Fruit fly (Drosophila melanogaster): ENCODE data around the gene Mnt.
A peak's percentile ranks its signal among the peaks of the same experiment; 100 is the strongest.

Gene Mnt

dm6 chrX:3737774-3738173, 66.2 kb downstream of the Mnt start:
- no peak for TF ChIP-seq tj (GFP tag; optimal IDR thresholded peaks at IDR 0.05)
- no peak for TF ChIP-seq cic (GFP tag; optimal IDR thresholded peaks at IDR 0.05)
- TF ChIP-seq ovo (GFP tag; optimal IDR thresholded peaks at IDR 0.05): no peak
- no peak for TF ChIP-seq CG1620 (GFP tag; optimal IDR thresholded peaks at IDR 0.05)
- no peak for TF ChIP-seq bab1 (GFP tag; optimal IDR thresholded peaks at IDR 0.05)
- TF ChIP-seq CG7101 (tag; optimal IDR thresholded peaks at IDR 0.05): no peak
- no peak for TF ChIP-seq CG12768 (GFP tag; optimal IDR thresholded peaks at IDR 0.05)

DNA sequence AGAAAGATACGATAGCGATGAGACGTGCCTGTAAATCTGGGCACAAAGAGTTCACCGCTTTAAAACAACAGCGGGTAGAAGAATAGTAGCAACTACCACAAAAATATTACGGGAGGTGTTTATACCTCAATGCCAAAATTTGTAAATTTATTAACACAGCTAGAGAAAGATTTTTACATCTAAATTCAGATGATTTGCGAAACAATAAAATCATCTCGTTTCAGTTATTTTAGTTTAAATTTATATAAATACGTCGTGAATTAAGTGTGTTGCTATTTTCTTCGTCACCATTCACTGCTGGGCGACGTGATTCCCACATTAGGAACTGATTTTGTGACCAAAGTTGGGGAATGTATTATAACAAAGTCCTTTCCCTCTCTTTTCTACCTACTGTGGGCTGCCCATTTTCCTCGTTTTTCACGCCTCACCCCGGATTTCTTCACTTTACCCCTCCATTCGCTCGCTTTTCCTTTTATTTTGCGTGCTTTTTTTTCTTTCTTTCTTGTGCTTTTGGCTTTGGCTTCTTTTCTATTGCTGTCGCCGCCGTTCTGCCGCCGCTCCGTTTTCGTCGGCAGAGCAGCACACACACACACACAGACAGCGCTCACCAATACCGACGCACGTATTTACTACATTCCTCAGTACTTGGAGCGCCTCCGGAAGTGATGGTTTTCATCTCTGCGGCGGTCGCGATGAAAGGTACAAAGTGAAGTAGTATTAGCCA, 67.7 kb downstream of the Mnt start:
- TF ChIP-seq Hr96 (GFP tag; optimal IDR thresholded peaks at IDR 0.05): no peak
- no peak for TF ChIP-seq CG7101 (tag; optimal IDR thresholded peaks at IDR 0.05)
- no peak for TF ChIP-seq CG1620 (GFP tag; optimal IDR thresholded peaks at IDR 0.05)
- TF ChIP-seq CG12768 (GFP tag; optimal IDR thresholded peaks at IDR 0.05): no peak
- TF ChIP-seq Crg-1 (GFP tag; optimal IDR thresholded peaks at IDR 0.05): no peak
- no peak for TF ChIP-seq CG33017 (tag; optimal IDR thresholded peaks at IDR 0.05)

DNA sequence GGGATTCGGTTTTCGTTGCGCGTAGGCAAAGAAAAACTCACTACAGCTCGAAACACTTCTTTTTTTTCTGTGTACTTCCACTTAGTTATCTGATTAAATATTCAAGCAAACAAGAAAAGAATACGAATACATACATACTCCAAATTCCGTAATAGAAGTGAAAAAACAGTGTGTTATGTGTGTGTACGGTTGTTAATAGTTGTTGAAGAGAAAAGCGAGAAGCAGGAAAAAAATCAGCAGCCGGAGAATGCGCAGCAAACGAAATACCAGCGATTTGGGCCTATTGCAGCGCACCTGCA, 68.2 kb downstream of the Mnt start:
- TF ChIP-seq CG14711 (tag; optimal IDR thresholded peaks at IDR 0.05) (no peak), Mnt (GFP tag; optimal IDR thresholded peaks at IDR 0.05) (no peak), pad (GFP tag; optimal IDR thresholded peaks at IDR 0.05) (no peak), bab1 (GFP tag; optimal IDR thresholded peaks at IDR 0.05) (no peak), CG1620 (GFP tag; optimal IDR thresholded peaks at IDR 0.05) (no peak), Crg-1 (GFP tag; optimal IDR thresholded peaks at IDR 0.05) (no peak), Clk (GFP tag; optimal IDR thresholded peaks at IDR 0.05) (no peak), kay (GFP tag; ENCODE audit: borderline replicate concordance) (no peak), ovo (GFP tag; optimal IDR thresholded peaks at IDR 0.05) (no peak), toe (GFP tag; optimal IDR thresholded peaks at IDR 0.05) (no peak), CG7101 (tag; optimal IDR thresholded peaks at IDR 0.05) (no peak), Hr96 (GFP tag; optimal IDR thresholded peaks at IDR 0.05) (no peak), CG7045 (GFP tag; optimal IDR thresholded peaks at IDR 0.05) (no peak), CG5204 (GFP tag; optimal IDR thresholded peaks at IDR 0.05) (no peak), CG33017 (tag; optimal IDR thresholded peaks at IDR 0.05) (no peak), CG12768 (GFP tag; optimal IDR thresholded peaks at IDR 0.05) (no peak), tj (GFP tag; optimal IDR thresholded peaks at IDR 0.05) (no peak), CG11617 (GFP tag; optimal IDR thresholded peaks at IDR 0.05) (no peak), cic (GFP tag; optimal IDR thresholded peaks at IDR 0.05) (no peak), cnc (optimal IDR thresholded peaks at IDR 0.05) (no peak)

DNA sequence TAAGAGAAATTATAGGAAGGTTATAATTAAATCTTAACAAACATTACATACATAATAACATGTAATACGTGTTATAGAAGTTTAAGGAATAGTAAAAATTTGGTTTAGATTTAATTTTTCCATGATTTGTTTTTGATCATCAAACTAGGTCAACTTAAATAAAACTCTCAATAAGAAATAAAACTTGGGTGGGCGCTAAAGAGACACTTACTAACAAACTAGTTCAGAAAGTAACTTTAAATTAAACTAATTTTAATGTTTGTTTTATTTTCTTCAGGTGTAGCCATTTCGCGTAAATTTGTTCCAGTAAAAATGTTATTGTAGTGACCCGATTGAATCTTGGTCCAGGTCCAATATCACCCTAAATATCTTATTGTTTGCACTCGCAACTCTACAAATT, 68.7 kb downstream of the Mnt start:
- no peak for TF ChIP-seq CG33017 (tag; optimal IDR thresholded peaks at IDR 0.05)
- TF ChIP-seq CG1620 (GFP tag; optimal IDR thresholded peaks at IDR 0.05): no peak
- TF ChIP-seq Hr96 (GFP tag; optimal IDR thresholded peaks at IDR 0.05): no peak
- no peak for TF ChIP-seq CG5204 (GFP tag; optimal IDR thresholded peaks at IDR 0.05)
- no peak for TF ChIP-seq bab1 (GFP tag; optimal IDR thresholded peaks at IDR 0.05)
- no peak for TF ChIP-seq ovo (GFP tag; optimal IDR thresholded peaks at IDR 0.05)
- TF ChIP-seq Mnt (GFP tag; optimal IDR thresholded peaks at IDR 0.05): no peak
- no peak for TF ChIP-seq CG14711 (tag; optimal IDR thresholded peaks at IDR 0.05)
- no peak for TF ChIP-seq CG7045 (GFP tag; optimal IDR thresholded peaks at IDR 0.05)
- TF ChIP-seq toe (GFP tag; optimal IDR thresholded peaks at IDR 0.05): no peak
- no peak for TF ChIP-seq cnc (optimal IDR thresholded peaks at IDR 0.05)
- no peak for TF ChIP-seq CG7101 (tag; optimal IDR thresholded peaks at IDR 0.05)
- no peak for TF ChIP-seq pad (GFP tag; optimal IDR thresholded peaks at IDR 0.05)
- no peak for TF ChIP-seq Clk (GFP tag; optimal IDR thresholded peaks at IDR 0.05)
- no peak for TF ChIP-seq CG12768 (GFP tag; optimal IDR thresholded peaks at IDR 0.05)
- TF ChIP-seq tj (GFP tag; optimal IDR thresholded peaks at IDR 0.05): no peak
- no peak for TF ChIP-seq kay (GFP tag; ENCODE audit: borderline replicate concordance)
- TF ChIP-seq cic (GFP tag; optimal IDR thresholded peaks at IDR 0.05): no peak
- TF ChIP-seq Crg-1 (GFP tag; optimal IDR thresholded peaks at IDR 0.05): no peak
- TF ChIP-seq CG11617 (GFP tag; optimal IDR thresholded peaks at IDR 0.05): no peak

DNA sequence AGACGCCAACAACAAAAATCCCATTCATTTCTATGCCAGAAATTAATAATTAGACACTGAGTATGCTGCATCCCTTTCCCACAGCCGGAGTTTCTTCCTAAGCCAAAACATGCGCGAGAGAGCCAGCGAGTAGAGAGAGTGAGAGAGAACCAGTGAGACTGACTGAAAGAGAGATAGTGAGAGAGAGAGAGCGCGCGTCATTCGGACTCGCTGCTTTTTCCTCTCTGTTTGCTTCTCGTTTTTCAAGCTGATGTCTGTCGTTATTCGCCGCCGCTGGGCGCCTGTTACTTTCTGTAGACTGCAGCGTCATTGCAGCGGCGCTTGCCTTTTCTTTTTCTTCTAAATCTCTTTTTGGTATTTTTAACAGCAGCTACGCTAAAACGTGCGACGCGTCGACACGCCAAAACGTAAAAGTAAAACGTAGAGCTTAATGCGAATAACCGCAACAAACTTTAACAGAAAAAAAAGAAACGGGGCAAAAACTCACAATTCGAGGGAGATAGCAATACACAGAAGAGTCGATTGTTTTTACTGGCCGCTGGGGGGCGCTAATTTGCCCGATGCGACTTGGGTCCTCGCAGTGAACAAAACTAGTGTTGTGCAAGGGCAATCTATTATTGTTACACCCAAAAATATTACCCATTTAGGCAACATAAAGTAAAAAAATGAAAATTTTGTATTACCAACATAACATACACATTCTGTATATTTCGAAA, 69.3 kb downstream of the Mnt start:
- peak; percentile 85 for TF ChIP-seq ovo (GFP tag; optimal IDR thresholded peaks at IDR 0.05)
- peak; percentile 15 for TF ChIP-seq CG1620 (GFP tag; optimal IDR thresholded peaks at IDR 0.05)
- peak; percentile 52 for TF ChIP-seq Crg-1 (GFP tag; optimal IDR thresholded peaks at IDR 0.05)
- peak; percentile 91 for TF ChIP-seq Mnt (GFP tag; optimal IDR thresholded peaks at IDR 0.05)
- peak; percentile 82 for TF ChIP-seq tj (GFP tag; optimal IDR thresholded peaks at IDR 0.05)
- TF ChIP-seq CG14711 (tag; optimal IDR thresholded peaks at IDR 0.05): no peak
- peak; percentile 77 to 94 for TF ChIP-seq cnc (optimal IDR thresholded peaks at IDR 0.05)
- no peak for TF ChIP-seq toe (GFP tag; optimal IDR thresholded peaks at IDR 0.05)
- TF ChIP-seq CG7045 (GFP tag; optimal IDR thresholded peaks at IDR 0.05): no peak
- peak; percentile 46 for TF ChIP-seq CG33017 (tag; optimal IDR thresholded peaks at IDR 0.05)
- no peak for TF ChIP-seq CG7101 (tag; optimal IDR thresholded peaks at IDR 0.05)
- peak; percentile 17 for TF ChIP-seq CG11617 (GFP tag; optimal IDR thresholded peaks at IDR 0.05)
- TF ChIP-seq pad (GFP tag; optimal IDR thresholded peaks at IDR 0.05): peak; percentile 91
- no peak for TF ChIP-seq Clk (GFP tag; optimal IDR thresholded peaks at IDR 0.05)
- TF ChIP-seq CG5204 (GFP tag; optimal IDR thresholded peaks at IDR 0.05): no peak
- TF ChIP-seq bab1 (GFP tag; optimal IDR thresholded peaks at IDR 0.05): peak; percentile 81
- peak; percentile 49 for TF ChIP-seq Hr96 (GFP tag; optimal IDR thresholded peaks at IDR 0.05)
- TF ChIP-seq CG12768 (GFP tag; optimal IDR thresholded peaks at IDR 0.05): peak; percentile 29
- peak; percentile 78 for TF ChIP-seq kay (GFP tag; ENCODE audit: borderline replicate concordance)
- peak; percentile 89 for TF ChIP-seq cic (GFP tag; optimal IDR thresholded peaks at IDR 0.05)

- TF ChIP-seq CG7101 (tag; optimal IDR thresholded peaks at IDR 0.05) (no peak), Crg-1 (GFP tag; optimal IDR thresholded peaks at IDR 0.05) (no peak)
Observed at dm6 chrX:3741611-3742001, 70.0 kb downstream of the Mnt start.
